Worm (Caenorhabditis elegans): ENCODE results near the gene T06E4.21.

DNA sequence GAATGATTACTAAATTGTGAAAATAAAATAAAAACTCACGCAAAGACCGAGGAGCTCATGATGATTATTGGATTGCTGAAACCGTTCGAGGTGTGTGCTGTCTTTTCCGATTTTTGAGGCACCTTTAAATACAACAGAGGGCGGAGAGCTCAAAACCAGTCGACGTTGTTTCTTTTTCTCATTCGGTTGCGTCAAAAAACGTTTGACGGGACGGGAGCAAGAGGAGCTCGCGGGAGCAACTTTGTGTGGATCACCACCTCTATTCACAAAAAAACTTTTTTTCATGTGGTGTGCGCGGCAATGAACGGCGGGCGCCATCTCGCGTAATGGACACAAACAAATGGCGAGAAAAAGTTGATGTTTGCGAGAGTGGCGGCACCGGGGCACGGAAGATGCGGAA is 22.3 kb upstream of the T06E4.21 start, which contains the start of gene idpc-3:
- no peak for TF ChIP-seq ceh-30 (tag; optimal IDR thresholded peaks at IDR 0.05)
- TF ChIP-seq unc-86 (tag; optimal IDR thresholded peaks at IDR 0.05), result no peak
- no peak for TF ChIP-seq hlh-13 (GFP tag; optimal IDR thresholded peaks at IDR 0.05)
- no peak for TF ChIP-seq sox-4 (tag; optimal IDR thresholded peaks at IDR 0.05)
- no peak for TF ChIP-seq nhr-11 (tag; optimal IDR thresholded peaks at IDR 0.05)

Measured in whole organism, late embryonic.